Worm (Caenorhabditis elegans): ENCODE results near the gene ttr-10.
"Not testable (repeated sequence)": the region's sequence is repeated elsewhere in the genome, so short reads cannot be mapped to it uniquely, and the experiment has no call there.

The ttr-10 gene

ce11 chrV:7522279-7522678 is 31.4 kb downstream of the ttr-10 start, which contains the start of gene C54F6.15:
Gene C54F6.15 (minus strand): TSS chrV:7522379.
- no peak for TF ChIP-seq ztf-23 (GFP tag; IDR thresholded peaks at IDR 0.05)
- TF ChIP-seq med-1 (GFP tag; optimal IDR thresholded peaks at IDR 0.05; ENCODE audit: insufficient read depth), result no peak
- TF ChIP-seq cog-1 (tag; optimal IDR thresholded peaks at IDR 0.05), result no peak
- no peak for TF ChIP-seq flt-1 (GFP tag; IDR thresholded peaks at IDR 0.05)
- no peak for TF ChIP-seq tab-1 (GFP tag; IDR thresholded peaks at IDR 0.05)
- TF ChIP-seq ztf-29 (GFP tag; IDR thresholded peaks at IDR 0.05), result no peak
- no peak for TF ChIP-seq klf-2 (GFP tag; conservative IDR thresholded peaks at IDR 0.05)

- TF ChIP-seq T22C8.4 (GFP tag; IDR thresholded peaks at IDR 0.05) (no peak), ztf-29 (GFP tag; IDR thresholded peaks at IDR 0.05) (no peak), tab-1 (GFP tag; IDR thresholded peaks at IDR 0.05) (no peak), med-1 (GFP tag; optimal IDR thresholded peaks at IDR 0.05; ENCODE audit: insufficient read depth) (no peak), klf-2 (GFP tag; conservative IDR thresholded peaks at IDR 0.05) (no peak), flt-1 (GFP tag; IDR thresholded peaks at IDR 0.05) (no peak), ztf-23 (GFP tag; IDR thresholded peaks at IDR 0.05) (no peak), ref-1 (GFP tag; conservative IDR thresholded peaks at IDR 0.05) (no peak), cog-1 (tag; optimal IDR thresholded peaks at IDR 0.05) (no peak)
These were observed 32.4 kb downstream of the ttr-10 start for ce11 chrV:7521304-7521703.

DNA sequence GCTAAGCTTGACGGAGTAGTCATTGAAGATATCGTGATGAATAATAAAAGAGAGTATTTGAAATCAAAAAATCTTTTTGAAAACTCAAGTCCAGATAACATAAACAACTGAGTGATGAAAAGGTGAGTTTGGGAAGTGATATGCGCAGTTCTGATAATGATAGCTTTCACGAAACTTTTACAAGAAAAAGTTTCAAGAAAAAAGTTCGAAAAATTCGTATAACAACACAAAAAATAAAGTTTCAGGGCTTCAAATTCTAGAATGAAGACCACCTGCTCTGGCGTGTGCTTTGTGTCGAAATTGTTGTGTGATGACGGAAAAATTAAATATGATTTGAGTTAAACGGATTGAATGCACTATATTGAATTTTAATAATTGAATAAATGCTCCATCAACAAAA is 33.6 kb downstream of the ttr-10 start, which contains the start of gene srb-19:
Gene srb-19 (minus strand): TSS at position 101 of the 400 bp plus-strand sequence.
- TF ChIP-seq tab-1 (GFP tag; IDR thresholded peaks at IDR 0.05), result no peak
- no peak for TF ChIP-seq cog-1 (tag; optimal IDR thresholded peaks at IDR 0.05)
- TF ChIP-seq klf-2 (GFP tag; conservative IDR thresholded peaks at IDR 0.05), result no peak
- TF ChIP-seq ztf-23 (GFP tag; IDR thresholded peaks at IDR 0.05), result no peak
- TF ChIP-seq flt-1 (GFP tag; IDR thresholded peaks at IDR 0.05), result no peak
- no peak for TF ChIP-seq med-1 (GFP tag; optimal IDR thresholded peaks at IDR 0.05; ENCODE audit: insufficient read depth)
- TF ChIP-seq T22C8.4 (GFP tag; IDR thresholded peaks at IDR 0.05), result no peak
- no peak for TF ChIP-seq ref-1 (GFP tag; conservative IDR thresholded peaks at IDR 0.05)
- TF ChIP-seq ztf-29 (GFP tag; IDR thresholded peaks at IDR 0.05), result no peak

DNA sequence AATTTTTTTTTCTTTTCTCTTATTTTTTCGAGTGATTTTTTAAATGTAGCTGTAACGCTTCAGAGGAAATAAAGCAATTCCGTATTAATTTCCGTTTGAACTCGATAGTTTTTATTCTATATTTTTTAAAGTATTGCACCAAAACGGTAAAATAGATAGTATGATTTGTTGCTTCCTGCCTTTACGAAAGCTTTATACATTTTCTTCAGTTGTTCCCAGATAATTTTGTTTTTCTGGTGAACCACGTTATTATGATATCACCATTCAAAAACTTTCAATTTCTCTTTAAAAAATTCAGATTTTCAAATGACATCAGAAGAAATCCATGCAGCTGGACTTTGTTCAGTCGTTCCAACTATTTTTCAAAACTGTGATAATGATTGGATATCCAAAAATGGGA is 38.8 kb downstream of the ttr-10 start, which contains the start of gene srb-18:
Gene srb-18 (plus strand): TSS at position 301 of the 400 bp plus-strand sequence.
- TF ChIP-seq T22C8.4 (GFP tag; IDR thresholded peaks at IDR 0.05), result no peak
- no peak for TF ChIP-seq klf-2 (GFP tag; conservative IDR thresholded peaks at IDR 0.05)
- TF ChIP-seq ref-1 (GFP tag; conservative IDR thresholded peaks at IDR 0.05), result no peak
- no peak for TF ChIP-seq cog-1 (tag; optimal IDR thresholded peaks at IDR 0.05)
- TF ChIP-seq med-1 (GFP tag; optimal IDR thresholded peaks at IDR 0.05; ENCODE audit: insufficient read depth), result no peak
- no peak for TF ChIP-seq ztf-29 (GFP tag; IDR thresholded peaks at IDR 0.05)
- TF ChIP-seq flt-1 (GFP tag; IDR thresholded peaks at IDR 0.05), result no peak
- no peak for TF ChIP-seq ztf-23 (GFP tag; IDR thresholded peaks at IDR 0.05)
- no peak for TF ChIP-seq tab-1 (GFP tag; IDR thresholded peaks at IDR 0.05)

ce11 chrV:7511465-7511864 is 42.3 kb downstream of the ttr-10 start, which contains the start of gene nhr-171:
Gene nhr-171 (plus strand): TSS chrV:7511765.
- not testable (repeated sequence) for TF ChIP-seq med-1 (GFP tag; optimal IDR thresholded peaks at IDR 0.05; ENCODE audit: insufficient read depth); klf-2 (GFP tag; conservative IDR thresholded peaks at IDR 0.05); ref-1 (GFP tag; conservative IDR thresholded peaks at IDR 0.05)

DNA sequence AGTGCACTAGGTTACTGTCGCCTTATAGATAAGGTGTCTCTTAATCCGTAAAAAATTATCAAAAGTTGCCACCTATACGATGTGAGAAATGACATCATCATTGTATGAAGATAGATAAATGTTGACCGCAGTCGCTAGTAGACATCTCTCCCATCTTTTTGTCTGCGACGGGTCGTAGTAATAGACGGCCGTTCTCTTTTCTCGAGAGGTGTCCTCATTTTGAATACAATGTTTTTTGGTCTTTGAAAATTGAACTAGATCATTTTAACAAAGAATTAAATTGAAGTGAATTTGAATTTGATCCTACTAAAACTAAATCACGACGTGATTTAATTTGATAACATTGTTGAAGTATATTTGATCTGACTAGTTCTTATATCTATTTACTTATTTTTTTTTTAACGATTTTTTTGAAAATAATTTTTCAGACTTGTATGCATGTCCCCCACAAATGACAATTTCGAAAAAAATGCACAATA is 45.1 kb downstream of the ttr-10 start, which contains the start of the genes str-31 and nhr-172:
Gene str-31 (minus strand): TSS at position 101 of the 479 bp plus-strand sequence.
Gene nhr-172 (plus strand): TSS at position 429 of the 479 bp plus-strand sequence.
- TF ChIP-seq ref-1 (GFP tag; conservative IDR thresholded peaks at IDR 0.05) (no peak), med-1 (GFP tag; optimal IDR thresholded peaks at IDR 0.05; ENCODE audit: insufficient read depth) (no peak), klf-2 (GFP tag; conservative IDR thresholded peaks at IDR 0.05) (no peak)

- TF ChIP-seq cog-1 (tag; optimal IDR thresholded peaks at IDR 0.05) (no peak), ztf-23 (GFP tag; IDR thresholded peaks at IDR 0.05) (no peak), med-1 (GFP tag; optimal IDR thresholded peaks at IDR 0.05; ENCODE audit: insufficient read depth) (no peak), flt-1 (GFP tag; IDR thresholded peaks at IDR 0.05) (no peak), tab-1 (GFP tag; IDR thresholded peaks at IDR 0.05) (no peak), ref-1 (GFP tag; conservative IDR thresholded peaks at IDR 0.05) (no peak), klf-2 (GFP tag; conservative IDR thresholded peaks at IDR 0.05) (no peak), T22C8.4 (GFP tag; IDR thresholded peaks at IDR 0.05) (no peak), ztf-29 (GFP tag; IDR thresholded peaks at IDR 0.05) (no peak)
These were observed 47.5 kb downstream of the ttr-10 start for ce11 chrV:7506207-7506606.

- TF ChIP-seq ref-1 (GFP tag; conservative IDR thresholded peaks at IDR 0.05) (no peak), cog-1 (tag; optimal IDR thresholded peaks at IDR 0.05) (no peak), ztf-29 (GFP tag; IDR thresholded peaks at IDR 0.05) (no peak), flt-1 (GFP tag; IDR thresholded peaks at IDR 0.05) (no peak), ztf-23 (GFP tag; IDR thresholded peaks at IDR 0.05) (no peak), T22C8.4 (GFP tag; IDR thresholded peaks at IDR 0.05) (no peak), tab-1 (GFP tag; IDR thresholded peaks at IDR 0.05) (no peak), med-1 (GFP tag; optimal IDR thresholded peaks at IDR 0.05; ENCODE audit: insufficient read depth) (no peak), klf-2 (GFP tag; conservative IDR thresholded peaks at IDR 0.05) (no peak)
These were observed 49.5 kb downstream of the ttr-10 start, which contains the start of gene srh-229 for ce11 chrV:7504271-7504670. Gene srh-229 (minus strand): TSS chrV:7504371.
